Fruit fly (Drosophila melanogaster): Measurements from ENCODE around the gene Dnah3.

Gene Dnah3

dm6 chr3L:4825584-4825983, 35.5 kb upstream of the Dnah3 start, which contains the start of the genes Dhc64C and LeuRS-m (continued):
- no peak for TF ChIP-seq CG4404 (GFP tag; IDR thresholded peaks at IDR 0.05)
- TF ChIP-seq crp (GFP tag; optimal IDR thresholded peaks at IDR 0.05): peak; percentile 93 to 99
- peak in 1 of 2 experiments; percentile 24 for TF ChIP-seq chif (GFP tag; optimal IDR thresholded peaks at IDR 0.05)
- TF ChIP-seq MESR4 (GFP tag; optimal IDR thresholded peaks at IDR 0.05): peak; percentile 58
- peak; percentile 42 for TF ChIP-seq CG7987 (GFP tag; optimal IDR thresholded peaks at IDR 0.05)
- no peak for TF ChIP-seq lov (optimal IDR thresholded peaks at IDR 0.05)
- TF ChIP-seq lov (GFP tag; IDR thresholded peaks at IDR 0.05): 0 out of 3 replicates have a peak, but pooled peaks have one; percentile 71
- TF ChIP-seq hkb (optimal IDR thresholded peaks at IDR 0.05): peak; percentile 71
- TF ChIP-seq hkb (GFP tag; IDR thresholded peaks at IDR 0.05): no peak
- TF ChIP-seq CG17612 (GFP tag; IDR thresholded peaks at IDR 0.05): no peak
- peak; percentile 19 for TF ChIP-seq pum (GFP tag; optimal IDR thresholded peaks at IDR 0.05)
- peak; percentile 30; the same call in 1 of the 2 replicates for TF ChIP-seq Nf-YA (GFP tag; IDR thresholded peaks at IDR 0.05)
- peak; percentile 56; the same call in 1 of the 2 replicates for TF ChIP-seq inv (GFP tag; IDR thresholded peaks at IDR 0.05; ENCODE audit: partially characterized antibody)
- TF ChIP-seq CG2202 (tag; optimal IDR thresholded peaks at IDR 0.05): no peak
- TF ChIP-seq CG17328 (GFP tag; IDR thresholded peaks at IDR 0.05): no peak
- TF ChIP-seq ranshi (GFP tag; IDR thresholded peaks at IDR 0.05): no peak
- no peak for TF ChIP-seq dati (GFP tag; IDR thresholded peaks at IDR 0.05)
- TF ChIP-seq Hsf (GFP tag; optimal IDR thresholded peaks at IDR 0.05): no peak
- no peak for TF ChIP-seq Ptx1 (GFP tag; IDR thresholded peaks at IDR 0.05)
- peak; percentile 68; the same call in 2 of the 3 replicates for TF ChIP-seq Opbp (GFP tag; IDR thresholded peaks at IDR 0.05; ENCODE audit: partially characterized antibody)
- TF ChIP-seq MBD-R2 (GFP tag; IDR thresholded peaks at IDR 0.05): peak; percentile 98
- no peak for TF ChIP-seq Ravus (GFP tag; IDR thresholded peaks at IDR 0.05)
- TF ChIP-seq CG3281 (GFP tag; optimal IDR thresholded peaks at IDR 0.05): no peak
- TF ChIP-seq trh (GFP tag; optimal IDR thresholded peaks at IDR 0.05): no peak
- no peak for TF ChIP-seq cg (GFP tag; optimal IDR thresholded peaks at IDR 0.05)
- TF ChIP-seq scrt (GFP tag; optimal IDR thresholded peaks at IDR 0.05): peak; percentile 54
- peak; percentile 71 for TF ChIP-seq row (GFP tag; IDR thresholded peaks at IDR 0.05)
- TF ChIP-seq CG5180 (GFP tag; optimal IDR thresholded peaks at IDR 0.05): no peak
- no peak for TF ChIP-seq disco-r (GFP tag; optimal IDR thresholded peaks at IDR 0.05)
- TF ChIP-seq pb (GFP tag; optimal IDR thresholded peaks at IDR 0.05): peak; percentile 19
- TF ChIP-seq ken (GFP tag; IDR thresholded peaks at IDR 0.05): no peak; the same call in 2 of the 3 replicates
- no peak for TF ChIP-seq CG11504 (tag; optimal IDR thresholded peaks at IDR 0.05)
- TF ChIP-seq Sox100B (GFP tag; optimal IDR thresholded peaks at IDR 0.05): no peak
- TF ChIP-seq C15 (GFP tag; IDR thresholded peaks at IDR 0.05): no peak
- TF ChIP-seq CG18262 (tag; optimal IDR thresholded peaks at IDR 0.05): no peak
- peak; percentile 56 for TF ChIP-seq sob (GFP tag; IDR thresholded peaks at IDR 0.05)
- peak; percentile 15 for TF ChIP-seq CG15479 (GFP tag; optimal IDR thresholded peaks at IDR 0.05)
- TF ChIP-seq CG17568 (GFP tag; optimal IDR thresholded peaks at IDR 0.05): no peak
- TF ChIP-seq Deaf1 (tag; optimal IDR thresholded peaks at IDR 0.05): no peak
- TF ChIP-seq NFAT (GFP tag; IDR thresholded peaks at IDR 0.05): no peak
- TF ChIP-seq Fer1 (GFP tag; optimal IDR thresholded peaks at IDR 0.05): no peak
- TF ChIP-seq CG6813 (GFP tag; optimal IDR thresholded peaks at IDR 0.05): no peak
- no peak for TF ChIP-seq CG12071 (GFP tag; optimal IDR thresholded peaks at IDR 0.05)
- peak; percentile 22 for TF ChIP-seq mirr (GFP tag; optimal IDR thresholded peaks at IDR 0.05)
- TF ChIP-seq tgo (GFP tag; IDR thresholded peaks at IDR 0.05): no peak
- 0 out of 2 replicates have a peak, but pooled peaks have one; percentile 29 for TF ChIP-seq sna (GFP tag; IDR thresholded peaks at IDR 0.05; ENCODE audit: partially characterized antibody)
- TF ChIP-seq knrl (GFP tag; IDR thresholded peaks at IDR 0.05; ENCODE audit: partially characterized antibody): peak; percentile 69
- peak; percentile 51 for TF ChIP-seq CG14014 (GFP tag; IDR thresholded peaks at IDR 0.05)
- no peak for TF ChIP-seq wor (GFP tag; IDR thresholded peaks at IDR 0.05)
- TF ChIP-seq E2f1 (GFP tag; IDR thresholded peaks at IDR 0.05): peak; percentile 100
- TF ChIP-seq Hey (tag; optimal IDR thresholded peaks at IDR 0.05): no peak
- TF ChIP-seq CG11398 (GFP tag; optimal IDR thresholded peaks at IDR 0.05): no peak

Measured in whole organism, embryonic.